Worm (Caenorhabditis elegans) whole organism, young adult: ENCODE data around the gene his-32.

Source experiments
- B0261.1 ChIP-seq: sonication (generic microtip); optimal IDR thresholded peaks from 2 replicates; lab custom pipeline; 2016; ENCODE audit warnings: mild to moderate bottlenecking, missing genetic modification characterization, moderate library complexity, missing compliant biosample characterization
- B0336.3 ChIP-seq: fragments of 200-800 bp; sonication (Bioruptor generic); IDR thresholded peaks from 2 replicates; pipeline ENCODE4 v1.3.6; 2022; ENCODE audit warnings: missing genetic modification characterization, missing compliant biosample characterization
- F23B12.7 ChIP-seq: sonication (generic microtip); optimal IDR thresholded peaks from 2 replicates; lab custom pipeline; 2017; ENCODE audit warnings: missing genetic modification characterization, mild to moderate bottlenecking, missing compliant biosample characterization, antibody characterized with exemption, moderate library complexity; ENCODE audit not compliant: insufficient read depth
- Y79H2A.3 ChIP-seq: fragments of 200-800 bp; sonication (Bioruptor generic); conservative IDR thresholded peaks from 2 replicates; pipeline ENCODE4 v1.3.6; 2022; ENCODE audit warnings: missing genetic modification reagents, missing genetic modification characterization, missing compliant biosample characterization
- ama-1 ChIP-seq, 3 experiments: fragments of 150-350 bp in 1 of 3; sonication (generic microtip) in 2 of 3; optimal IDR thresholded peaks; 2 replicates each; lab custom pipeline; 2014 to 2018; ENCODE audit warnings: missing biosample characterization in 2 of 3, missing genetic modification characterization in 2 of 3, missing genetic modification reagents in 2 of 3
- athp-1 ChIP-seq: sonication (generic microtip); optimal IDR thresholded peaks from 2 replicates; lab custom pipeline; 2017; ENCODE audit warnings: mild to moderate bottlenecking, missing genetic modification characterization, missing compliant biosample characterization
- dpl-1 ChIP-seq: fragments of 150-350 bp; optimal IDR thresholded peaks from 2 replicates; lab custom pipeline; 2014; ENCODE audit warnings: missing biosample characterization, missing genetic modification reagents, missing genetic modification characterization
- let-607 ChIP-seq, 2 experiments: fragments of 200-800 bp in 1 of 2; sonication (Bioruptor generic) in 1 of 2; sonication (generic microtip) in 1 of 2; optimal IDR thresholded peaks; 2 replicates each; lab custom pipeline; 2016 to 2018; ENCODE audit warnings: mild to moderate bottlenecking in 2 of 2, missing compliant biosample characterization in 2 of 2, missing genetic modification characterization in 2 of 2, moderate library complexity in 2 of 2, missing genotype in 1 of 2
- lin-26 ChIP-seq: fragments of 200-800 bp; sonication (Bioruptor generic); IDR thresholded peaks from 2 replicates; pipeline ENCODE4 v1.3.6; 2022; ENCODE audit warnings: missing genetic modification reagents, missing genetic modification characterization, missing compliant biosample characterization
- nhr-80 ChIP-seq: sonication (generic microtip); optimal IDR thresholded peaks from 2 replicates; lab custom pipeline; 2016; ENCODE audit warnings: missing genetic modification characterization, missing compliant biosample characterization
- repo-1 ChIP-seq: sonication (generic microtip); optimal IDR thresholded peaks from 2 replicates; lab custom pipeline; 2017; ENCODE audit warnings: mild to moderate bottlenecking, missing genetic modification characterization, missing compliant biosample characterization
- snpc-4 ChIP-seq, 5 experiments: fragments of 150-350 bp in 1 of 5; sonication (generic microtip) in 4 of 5; optimal IDR thresholded peaks; 2 replicates each; lab custom pipeline; 2014 to 2018; ENCODE audit warnings: missing genetic modification characterization in 5 of 5, missing biosample characterization in 3 of 5, antibody characterized with exemption in 2 of 5, mild to moderate bottlenecking in 2 of 5, missing compliant biosample characterization in 2 of 5, missing genotype in 2 of 5, moderate library complexity in 2 of 5, missing genetic modification reagents in 1 of 5
- unc-62 ChIP-seq: fragments of 150-350 bp; optimal IDR thresholded peaks from 2 replicates; lab custom pipeline; 2014; ENCODE audit warnings: missing biosample characterization, missing genetic modification reagents, missing genetic modification characterization
- xnd-1 ChIP-seq: sonication (generic microtip); optimal IDR thresholded peaks from 2 replicates; lab custom pipeline; 2016; ENCODE audit warnings: missing genotype, missing genetic modification reagents, missing genetic modification characterization, missing compliant biosample characterization

ce11 chrIV:8378280-8378679 is 44.2 kb downstream of the his-32 start:
- TF ChIP-seq repo-1 (tag; lab: Kevin White, UChicago) (no peak), F23B12.7 (tag; lab: Kevin White, UChicago) (no peak), dpl-1 (GFP tag; lab: Kevin White, UChicago) (no peak), xnd-1 (tag; lab: Kevin White, UChicago) (no peak), let-607 (tag; optimal IDR thresholded peaks at IDR 0.05; lab: Kevin White, UChicago) (no peak), B0336.3 (no peak), nhr-80 (tag; lab: Kevin White, UChicago) (no peak), athp-1 (tag; lab: Kevin White, UChicago) (no peak), B0261.1 (tag; lab: Kevin White, UChicago) (no peak), snpc-4 (GFP tag; optimal IDR thresholded peaks at IDR 0.05; lab: Kevin White, UChicago) (no peak), snpc-4 (tag; optimal IDR thresholded peaks at IDR 0.05; lab: Kevin White, UChicago) (no peak), lin-26 (GFP tag; lab: Robert Waterston, UW) (peak; percentile 51; the same call in 1 of the 2 replicates), unc-62 (GFP tag; lab: Kevin White, UChicago) (no peak), Y79H2A.3 (GFP tag; lab: Robert Waterston, UW) (no peak), ama-1 (optimal IDR thresholded peaks at IDR 0.05; lab: Kevin White, UChicago) (no peak), ama-1 (GFP tag; optimal IDR thresholded peaks at IDR 0.05; lab: Kevin White, UChicago) (no peak)
